Worm (Caenorhabditis elegans): ENCODE data around the gene E04F6.10.

E04F6.10 gene

ce11 chrII:7183493-7184272, 33.3 kb downstream of the E04F6.10 start, which contains the start of gene pdl-1 (continued):
- TF ChIP-seq vab-7 (GFP tag; IDR thresholded peaks at IDR 0.05) = peak; percentile 96
- TF ChIP-seq gei-8 (GFP tag; optimal IDR thresholded peaks at IDR 0.05) = peak; percentile 91
- TF ChIP-seq nhr-42 (GFP tag; IDR thresholded peaks at IDR 0.05) = peak; percentile 69; the same call in 1 of the 2 replicates
- peak; percentile 55; the same call in 1 of the 2 replicates for TF ChIP-seq zip-11 (GFP tag; IDR thresholded peaks at IDR 0.05)
- peak; percentile 28 for TF ChIP-seq attf-4 (tag; optimal IDR thresholded peaks at IDR 0.05)
- no peak; the same call in 1 of the 2 replicates for TF ChIP-seq mxl-2 (GFP tag; conservative IDR thresholded peaks at IDR 0.05)
- TF ChIP-seq ces-1 (GFP tag; optimal IDR thresholded peaks at IDR 0.05) = no peak
- TF ChIP-seq nhr-237 (tag; optimal IDR thresholded peaks at IDR 0.05) = no peak
- peak; percentile 80 for TF ChIP-seq mep-1 (tag; optimal IDR thresholded peaks at IDR 0.05)
- TF ChIP-seq unc-130 (GFP tag; optimal IDR thresholded peaks at IDR 0.05) = peak; percentile 57
- peak; percentile 85 for TF ChIP-seq mdt-29 (GFP tag; IDR thresholded peaks at IDR 0.05)
- TF ChIP-seq unc-62 (GFP tag; optimal IDR thresholded peaks at IDR 0.05 in 1 of 2) = peak in 1 of 2 experiments; percentile 89
- TF ChIP-seq unc-62 (tag; optimal IDR thresholded peaks at IDR 0.05) = peak; percentile 11
- TF ChIP-seq spr-3 (GFP tag; optimal IDR thresholded peaks at IDR 0.05) = peak; percentile 77
- peak; percentile 82 for TF ChIP-seq tra-1 (GFP tag; IDR thresholded peaks at IDR 0.05)

- TF ChIP-seq nhr-102 (tag; optimal IDR thresholded peaks at IDR 0.05) (no peak), nhr-11 (tag; optimal IDR thresholded peaks at IDR 0.05) (peak; percentile 32), fkh-10 (GFP tag; optimal IDR thresholded peaks at IDR 0.05) (peak; percentile 78), rbr-2 (tag; optimal IDR thresholded peaks at IDR 0.05) (peak; percentile 21), madf-5 (GFP tag; IDR thresholded peaks at IDR 0.05) (no peak), ctbp-1 (GFP tag; IDR thresholded peaks at IDR 0.05) (0 out of 2 replicates have a peak, but pooled peaks have one; percentile 31), lin-1 (GFP tag; IDR thresholded peaks at IDR 0.05) (no peak), F44E2.7 (GFP tag; IDR thresholded peaks at IDR 0.05) (no peak), nhr-237 (tag; optimal IDR thresholded peaks at IDR 0.05) (no peak), saeg-2 (GFP tag; IDR thresholded peaks at IDR 0.05) (no peak), nhr-10 (tag; optimal IDR thresholded peaks at IDR 0.05) (no peak), Y75B8A.6 (GFP tag; IDR thresholded peaks at IDR 0.05) (no peak), mep-1 (tag; optimal IDR thresholded peaks at IDR 0.05) (peak; percentile 45), zag-1 (tag; optimal IDR thresholded peaks at IDR 0.05) (no peak), nhr-28 (tag; optimal IDR thresholded peaks at IDR 0.05) (no peak), egl-27 (tag; optimal IDR thresholded peaks at IDR 0.05) (no peak), jun-1 (tag; optimal IDR thresholded peaks at IDR 0.05) (no peak), tag-97 (GFP tag; IDR thresholded peaks at IDR 0.05) (no peak), madf-9 (GFP tag; conservative IDR thresholded peaks at IDR 0.05) (no peak), cey-2 (tag; optimal IDR thresholded peaks at IDR 0.05; ENCODE audit: borderline replicate concordance, insufficient read depth) (no peak), lsy-2 (tag; optimal IDR thresholded peaks at IDR 0.05) (peak; percentile 19 to 27), ceh-28 (tag; optimal IDR thresholded peaks at IDR 0.05) (no peak), ceh-82 (tag; optimal IDR thresholded peaks at IDR 0.05) (no peak), attf-4 (tag; optimal IDR thresholded peaks at IDR 0.05) (no peak), aha-1 (tag) (peak; percentile 90), gei-8 (GFP tag; optimal IDR thresholded peaks at IDR 0.05) (no peak), ceh-62 (tag; optimal IDR thresholded peaks at IDR 0.05) (no peak), dmd-6 (GFP tag; IDR thresholded peaks at IDR 0.05) (no peak), D1046.2 (GFP tag; IDR thresholded peaks at IDR 0.05) (no peak), snpc-1.2 (GFP tag; IDR thresholded peaks at IDR 0.05) (no peak), nhr-6 (tag; optimal IDR thresholded peaks at IDR 0.05) (no peak), T20F7.1 (GFP tag; optimal IDR thresholded peaks at IDR 0.05) (no peak), unc-39 (tag; optimal IDR thresholded peaks at IDR 0.05) (no peak), dmd-8 (GFP tag; IDR thresholded peaks at IDR 0.05) (no peak), mes-2 (tag; optimal IDR thresholded peaks at IDR 0.05; ENCODE audit: poor library complexity, severe bottlenecking) (no peak), tra-1 (GFP tag; IDR thresholded peaks at IDR 0.05) (no peak), php-3 (GFP tag; IDR thresholded peaks at IDR 0.05) (no peak), ztf-7 (tag; optimal IDR thresholded peaks at IDR 0.05) (no peak), spr-1 (tag; optimal IDR thresholded peaks at IDR 0.05) (no peak)
Measured at ce11 chrII:7182630-7183029, 34.3 kb downstream of the E04F6.10 start.
